Fruit fly (Drosophila melanogaster) whole organism, wandering third instar larva: ENCODE measurements around the gene sw.
A peak's percentile ranks its signal among the peaks of the same experiment; 100 is the strongest.

Source experiments
- Abd-B ChIP-seq: fragments of >200 bp; optimal IDR thresholded peaks from 2 replicates; lab custom pipeline; 2017; ENCODE audit warnings: missing biosample characterization, missing genetic modification characterization
- CG32264 ChIP-seq: fragments of 200-800 bp; sonication (Bioruptor generic); optimal IDR thresholded peaks from 2 replicates; lab custom pipeline; 2016; ENCODE audit warnings: missing biosample characterization, missing genetic modification characterization
- CrebA ChIP-seq: fragments of 200-800 bp; sonication (Bioruptor generic); optimal IDR thresholded peaks from 2 replicates; lab custom pipeline; 2016; ENCODE audit warnings: missing biosample characterization, mild to moderate bottlenecking, missing genetic modification characterization, borderline replicate concordance
- Dif ChIP-seq: fragments of 200-275, 200-300 bp; sonication (Bioruptor generic); optimal IDR thresholded peaks from 2 replicates; lab custom pipeline; 2018; ENCODE audit warnings: missing biosample characterization, missing genetic modification characterization; ENCODE audit not compliant: partially characterized antibody
- GATAd ChIP-seq: sonication (Bioruptor generic); optimal IDR thresholded peaks from 2 replicates; lab custom pipeline; 2016; ENCODE audit warnings: missing biosample characterization, missing genetic modification characterization
- HLH106 ChIP-seq: fragments of 200-800 bp; optimal IDR thresholded peaks from 3 replicates; lab custom pipeline; 2019; ENCODE audit warnings: missing biosample characterization, mild to moderate bottlenecking, missing genetic modification characterization, moderate library complexity
- Hnf4 ChIP-seq: fragments of 200-800 bp; sonication (Bioruptor generic); optimal IDR thresholded peaks from 2 replicates; lab custom pipeline; 2016; ENCODE audit warnings: missing biosample characterization, mild to moderate bottlenecking, missing genetic modification characterization
- Hr78 ChIP-seq: fragments of >200 bp; optimal IDR thresholded peaks from 2 replicates; lab custom pipeline; 2017; ENCODE audit warnings: missing biosample characterization, missing genetic modification characterization
- Jra ChIP-seq: sonication (Bioruptor generic); optimal IDR thresholded peaks from 2 replicates; lab custom pipeline; 2016; ENCODE audit warnings: missing biosample characterization, missing genetic modification characterization
- Mio ChIP-seq: sonication (Bioruptor generic); optimal IDR thresholded peaks from 2 replicates; lab custom pipeline; 2016; ENCODE audit warnings: missing biosample characterization, missing genetic modification characterization
- Myc ChIP-seq: fragments of >200 bp; optimal IDR thresholded peaks from 2 replicates; lab custom pipeline; 2017
- N ChIP-seq: fragments of >200 bp; optimal IDR thresholded peaks from 2 replicates; lab custom pipeline; 2018; ENCODE audit warnings: missing biosample characterization, missing external identifiers, missing genetic modification characterization
- OdsH ChIP-seq: fragments of 200-800 bp; sonication (Bioruptor generic); optimal IDR thresholded peaks from 2 replicates; lab custom pipeline; 2016; ENCODE audit warnings: missing biosample characterization, mild to moderate bottlenecking, missing genetic modification characterization
- Rel ChIP-seq, 2 experiments: fragments of 200-800 bp; sonication (Bioruptor generic) in 1 of 2; optimal IDR thresholded peaks; 2 replicates in 1 of 2; 3 replicates in 1 of 2; lab custom pipeline; 2016 to 2019; ENCODE audit warnings: mild to moderate bottlenecking in 2 of 2, missing biosample characterization in 2 of 2, missing genetic modification characterization in 2 of 2, moderate library complexity in 1 of 2
- Sp1 ChIP-seq: fragments of 200-800 bp; sonication (Bioruptor generic); optimal IDR thresholded peaks from 3 replicates; lab custom pipeline; 2019; ENCODE audit warnings: missing biosample characterization, mild to moderate bottlenecking, missing genetic modification characterization, moderate library complexity
- Vsx2 ChIP-seq: fragments of 200-300, 225-300 bp; sonication (Bioruptor generic); optimal IDR thresholded peaks from 2 replicates; lab custom pipeline; 2018; ENCODE audit warnings: missing biosample characterization, missing genetic modification characterization; ENCODE audit not compliant: partially characterized antibody
- br ChIP-seq: fragments of 200-800 bp; sonication (Bioruptor generic); optimal IDR thresholded peaks from 2 replicates; lab custom pipeline; 2016; ENCODE audit warnings: missing biosample characterization, missing genetic modification characterization
- brk ChIP-seq: fragments of 200-800 bp; sonication (Bioruptor generic); optimal IDR thresholded peaks from 2 replicates; lab custom pipeline; 2016; ENCODE audit warnings: missing biosample characterization, mild to moderate bottlenecking, missing genetic modification characterization
- dl ChIP-seq, 2 experiments: fragments of 175-275, 200-275 bp in 1 of 2; fragments of 200-275 bp in 1 of 2; sonication (Bioruptor generic); optimal IDR thresholded peaks; lab custom pipeline; 2018; ENCODE audit warnings: mild to moderate bottlenecking in 2 of 2, missing biosample characterization in 2 of 2, missing genetic modification characterization in 2 of 2, moderate library complexity in 2 of 2; ENCODE audit not compliant: partially characterized antibody in 2 of 2, insufficient read depth in 1 of 2
- dmrt93B ChIP-seq: fragments of 200-800 bp; sonication (Bioruptor generic); optimal IDR thresholded peaks from 2 replicates; lab custom pipeline; 2018; ENCODE audit warnings: missing biosample characterization, mild to moderate bottlenecking, missing genetic modification characterization
- dsf ChIP-seq: sonication (Bioruptor generic); optimal IDR thresholded peaks from 2 replicates; lab custom pipeline; 2016; ENCODE audit warnings: missing biosample characterization, missing genetic modification characterization, borderline replicate concordance
- ey ChIP-seq: fragments of 200-800 bp; sonication (Bioruptor generic); optimal IDR thresholded peaks from 2 replicates; lab custom pipeline; 2016; ENCODE audit warnings: missing biosample characterization, missing genetic modification characterization
- fru ChIP-seq: fragments of 200-800 bp; sonication (Bioruptor generic); optimal IDR thresholded peaks from 3 replicates; lab custom pipeline; 2016; ENCODE audit warnings: missing biosample characterization, mild to moderate bottlenecking, missing genetic modification characterization
- jim ChIP-seq: fragments of 175-275, 200-325 bp; sonication (Bioruptor generic); optimal IDR thresholded peaks from 2 replicates; lab custom pipeline; 2016; ENCODE audit warnings: missing biosample characterization, mild to moderate bottlenecking, missing genetic modification characterization
- lola ChIP-seq: fragments of >200 bp; optimal IDR thresholded peaks from 2 replicates; lab custom pipeline; 2017; ENCODE audit warnings: missing biosample characterization, missing genetic modification characterization
- psq ChIP-seq: fragments of 200-800 bp; sonication (Bioruptor generic); optimal IDR thresholded peaks from 3 replicates; lab custom pipeline; 2017; ENCODE audit warnings: missing biosample characterization, mild to moderate bottlenecking, missing genetic modification characterization, moderate library complexity
- rgr ChIP-seq: fragments of 200-800 bp; sonication (Bioruptor generic); optimal IDR thresholded peaks from 3 replicates; lab custom pipeline; 2016; ENCODE audit warnings: missing biosample characterization, mild to moderate bottlenecking, missing genetic modification characterization
- sage ChIP-seq: fragments of 200-800 bp; sonication (Bioruptor generic); optimal IDR thresholded peaks from 2 replicates; lab custom pipeline; 2016; ENCODE audit warnings: missing biosample characterization, mild to moderate bottlenecking, missing genetic modification characterization
- sv ChIP-seq: fragments of 200-800 bp; sonication (Bioruptor generic); optimal IDR thresholded peaks from 3 replicates; lab custom pipeline; 2016; ENCODE audit warnings: missing biosample characterization, missing genetic modification characterization
- tai ChIP-seq: sonication (Bioruptor generic); optimal IDR thresholded peaks from 2 replicates; lab custom pipeline; 2016; ENCODE audit warnings: missing biosample characterization, missing genetic modification characterization
- usp ChIP-seq: fragments of >200 bp; optimal IDR thresholded peaks from 2 replicates; lab custom pipeline; 2017; ENCODE audit warnings: missing biosample characterization, missing genetic modification characterization
- woc ChIP-seq: sonication (Bioruptor generic); optimal IDR thresholded peaks from 2 replicates; lab custom pipeline; 2016; ENCODE audit warnings: missing biosample characterization, mild to moderate bottlenecking, missing genetic modification characterization

The sw gene

dm6 chrX:20240518-20241186 is 4.5 kb upstream of the sw start:
- TF ChIP-seq HLH106, result no peak
- TF ChIP-seq usp (GFP tag; lab: Kevin White, UChicago), result no peak
- TF ChIP-seq dsf, result no peak

dm6 chrX:20239608-20239941 is 3.4 kb upstream of the sw start, which contains the start of gene obst-A:
Gene obst-A, plus strand, starts transcription at chrX:20239855.
- TF ChIP-seq rgr, result no peak
- no peak for TF ChIP-seq Abd-B (GFP tag; lab: Kevin White, UChicago)
- no peak for TF ChIP-seq dmrt93B
- no peak for TF ChIP-seq sv
- TF ChIP-seq Sp1 (GFP tag; lab: Kevin White, UChicago), result no peak
- no peak for TF ChIP-seq br (GFP tag; lab: Kevin White, UChicago)
- TF ChIP-seq CG32264 (GFP tag; lab: Kevin White, UChicago), result no peak
- TF ChIP-seq Vsx2 (GFP tag; lab: Kevin White, UChicago), result no peak
- no peak for TF ChIP-seq usp (GFP tag; lab: Kevin White, UChicago)

- TF ChIP-seq fru (GFP tag; lab: Kevin White, UChicago) (no peak), sage (no peak), ey (no peak), psq (GFP tag; lab: Kevin White, UChicago) (peak; percentile 1), woc (GFP tag; lab: Kevin White, UChicago) (peak; percentile 46), brk (GFP tag; lab: Kevin White, UChicago) (no peak), Mio (GFP tag; lab: Kevin White, UChicago) (no peak), Hr78 (GFP tag; lab: Kevin White, UChicago) (no peak), OdsH (GFP tag; lab: Kevin White, UChicago) (no peak), Sp1 (GFP tag; lab: Kevin White, UChicago) (no peak), Jra (no peak), Myc (lab: Kevin White, UChicago) (no peak), br (GFP tag; lab: Kevin White, UChicago) (no peak), lola (no peak), Vsx2 (GFP tag; lab: Kevin White, UChicago) (peak; percentile 38), CrebA (GFP tag; lab: Kevin White, UChicago) (no peak), N (no peak), jim (GFP tag; lab: Kevin White, UChicago) (no peak)
Observed at dm6 chrX:20238736-20239607, 2.8 kb upstream of the sw start.

- TF ChIP-seq Hnf4 (no peak), dmrt93B (no peak), tai (GFP tag; lab: Kevin White, UChicago) (no peak), Sp1 (GFP tag; lab: Kevin White, UChicago) (no peak)
- TF ChIP-seq, all 38 proteins: peak for 0
Observed at dm6 chrX:20237914-20238313, 1.7 kb upstream of the sw start.

- TF ChIP-seq Rel (GFP tag; optimal IDR thresholded peaks at IDR 0.05; lab: Kevin White, UChicago) (no peak), Rel (tag; optimal IDR thresholded peaks at IDR 0.05; lab: Kevin White, UChicago) (no peak), lola (no peak), CG32264 (GFP tag; lab: Kevin White, UChicago) (no peak), dl (GFP tag; optimal IDR thresholded peaks at IDR 0.05; lab: Kevin White, UChicago; ENCODE audit: insufficient read depth in 1 of 2, partially characterized antibody in 2 of 2) (no peak), Dif (no peak), sv (no peak), dsf (no peak), GATAd (GFP tag; lab: Kevin White, UChicago) (no peak), N (no peak)
Observed at dm6 chrX:20231658-20232057, 4.5 kb downstream of the sw start.
